Worm (Caenorhabditis elegans) whole organism, mixed stage, embryonic: Measurements from ENCODE around the gene srlf-10.

ENCODE experiments used
- blmp-1 ChIP-seq: fragments of 150-350 bp; optimal IDR thresholded peaks from 2 replicates; lab custom pipeline; 2014; ENCODE audit warnings: missing biosample characterization, missing genetic modification characterization
- elt-1 ChIP-seq: sonication (generic microtip); optimal IDR thresholded peaks from 2 replicates; lab custom pipeline; 2017; ENCODE audit warnings: missing genetic modification characterization, mild to moderate bottlenecking, missing compliant biosample characterization, antibody characterized with exemption, moderate library complexity, borderline replicate concordance; ENCODE audit not compliant: insufficient read depth
- elt-3 ChIP-seq: fragments of 150-350 bp; optimal IDR thresholded peaks from 2 replicates; lab custom pipeline; 2014; ENCODE audit warnings: missing biosample characterization, missing genetic modification characterization
- ham-2 ChIP-seq: fragments of 200-800 bp; sonication (Bioruptor generic); optimal IDR thresholded peaks from 2 replicates; lab custom pipeline; 2018; ENCODE audit warnings: mild to moderate bottlenecking, missing genetic modification characterization, missing compliant biosample characterization
- mab-5 ChIP-seq: fragments of 150-350 bp; optimal IDR thresholded peaks from 2 replicates; lab custom pipeline; 2014; ENCODE audit warnings: missing biosample characterization, missing genetic modification characterization
- nhr-76 ChIP-seq: sonication (generic microtip); optimal IDR thresholded peaks from 2 replicates; lab custom pipeline; 2017; ENCODE audit warnings: missing biosample characterization, missing genetic modification characterization
- sptf-1 ChIP-seq: sonication (generic microtip); optimal IDR thresholded peaks from 2 replicates; lab custom pipeline; 2017; ENCODE audit warnings: mild to moderate bottlenecking, missing genetic modification characterization, moderate library complexity, missing compliant biosample characterization

DNA sequence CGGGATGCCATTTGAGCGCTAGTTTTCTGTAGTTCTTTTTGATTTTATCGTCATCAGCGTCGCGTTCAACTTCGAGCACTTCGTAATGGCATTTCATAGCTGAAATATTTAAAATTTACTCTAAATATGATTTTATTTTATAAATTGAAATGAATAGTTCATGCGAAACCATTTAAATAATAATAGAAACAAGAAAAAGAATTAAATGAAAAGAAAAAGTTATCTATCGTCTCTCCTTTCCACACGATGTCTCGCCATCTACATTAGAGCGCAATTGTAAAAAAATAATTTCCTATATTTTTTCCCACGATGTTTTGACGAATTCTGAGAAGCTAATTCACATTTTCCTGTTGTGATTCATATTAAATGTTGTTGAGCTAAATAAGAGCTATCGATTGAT, 8.8 kb upstream of the srlf-10 start, which contains the start of gene dnj-17:
- TF ChIP-seq nhr-76 (tag; lab: Kevin White, UChicago) (no peak), sptf-1 (tag; lab: Kevin White, UChicago) (no peak), elt-3 (tag; lab: Kevin White, UChicago) (no peak), blmp-1 (tag; lab: Kevin White, UChicago) (no peak), elt-1 (tag; lab: Kevin White, UChicago) (no peak), ham-2 (no peak), mab-5 (no peak)
